Worm (Caenorhabditis elegans) whole organism, L1 larva: ENCODE results near the gene tomm-22.
"Not testable (repeated sequence)": the region's sequence is repeated elsewhere in the genome, so short reads cannot be mapped to it uniquely, and the experiment has no call there.

Experiments used
- C04F5.9 ChIP-seq: sonication (generic microtip); optimal IDR thresholded peaks from 2 replicates; lab custom pipeline; 2016; ENCODE audit warnings: missing genetic modification characterization, missing compliant biosample characterization
- C16A3.4 ChIP-seq: fragments of 150-350 bp; optimal IDR thresholded peaks from 2 replicates; lab custom pipeline; 2014; ENCODE audit warnings: missing biosample characterization, missing genetic modification characterization
- C34B4.2 ChIP-seq: sonication (generic microtip); optimal IDR thresholded peaks from 2 replicates; lab custom pipeline; 2017; ENCODE audit warnings: mild to moderate bottlenecking, missing genetic modification characterization, missing compliant biosample characterization
- F16B12.6 ChIP-seq: fragments of 150-350 bp; optimal IDR thresholded peaks from 2 replicates; lab custom pipeline; 2014; ENCODE audit warnings: missing biosample characterization, missing genetic modification characterization
- Y116A8C.19 ChIP-seq: sonication (generic microtip); optimal IDR thresholded peaks from 2 replicates; lab custom pipeline; 2016; ENCODE audit warnings: missing compliant biosample characterization, missing genetic modification characterization, borderline replicate concordance
- aha-1 ChIP-seq: fragments of 150-350 bp; optimal IDR thresholded peaks from 2 replicates; lab custom pipeline; 2014; ENCODE audit warnings: missing biosample characterization, missing genetic modification characterization
- ama-1 ChIP-seq: fragments of 150-350 bp; optimal IDR thresholded peaks from 2 replicates; lab custom pipeline; 2014
- ceh-88 ChIP-seq: fragments of 200-800 bp; sonication (Bioruptor generic); IDR thresholded peaks from 2 replicates; pipeline ENCODE4 v1.3.6; 2022; ENCODE audit warnings: missing genetic modification characterization, missing compliant biosample characterization
- ces-1 ChIP-seq: fragments of 150-350 bp; optimal IDR thresholded peaks from 2 replicates; lab custom pipeline; 2014; ENCODE audit warnings: missing biosample characterization, missing genetic modification reagents, missing genetic modification characterization
- dpl-1 ChIP-seq, 3 experiments: fragments of 150-350 bp in 2 of 3; sonication (generic microtip) in 1 of 3; optimal IDR thresholded peaks; 2 replicates each; lab custom pipeline; 2014 to 2017; ENCODE audit warnings: missing biosample characterization in 3 of 3, missing genetic modification characterization in 3 of 3, missing genetic modification reagents in 3 of 3
- efl-1 ChIP-seq, 4 experiments: fragments of 150-350 bp; optimal IDR thresholded peaks in 3 of 4; peaks in 1 of 4; 1 replicate in 1 of 4; 2 replicates in 3 of 4; lab custom pipeline; 2014; ENCODE audit warnings: missing biosample characterization in 2 of 4, missing genetic modification characterization in 2 of 4, missing genetic modification reagents in 2 of 4
- efl-3 ChIP-seq: fragments of 200-800 bp; sonication (Bioruptor generic); optimal IDR thresholded peaks from 2 replicates; lab custom pipeline; 2018; ENCODE audit warnings: mild to moderate bottlenecking, missing genetic modification characterization, missing compliant biosample characterization
- egl-13 ChIP-seq: sonication (generic microtip); optimal IDR thresholded peaks from 2 replicates; lab custom pipeline; 2016; ENCODE audit warnings: missing genotype, missing genetic modification reagents, missing genetic modification characterization, missing compliant biosample characterization
- egl-27 ChIP-seq, 2 experiments: fragments of 150-350 bp in 1 of 2; sonication (generic microtip); optimal IDR thresholded peaks; 3 replicates each; lab custom pipeline; 2017 to 2018; ENCODE audit warnings: missing biosample characterization in 2 of 2, missing genetic modification characterization in 2 of 2, missing genetic modification reagents in 2 of 2
- elt-2 ChIP-seq: sonication (generic microtip); optimal IDR thresholded peaks from 2 replicates; lab custom pipeline; 2016; ENCODE audit warnings: missing genetic modification characterization, mild to moderate bottlenecking, inconsistent platforms, missing compliant biosample characterization, missing genetic modification reagents
- ets-5 ChIP-seq: fragments of 200-800 bp; sonication (Bioruptor generic); IDR thresholded peaks from 2 replicates; pipeline ENCODE4 v1.3.6; 2022; ENCODE audit warnings: missing genetic modification characterization, missing compliant biosample characterization
- fkh-4 ChIP-seq: sonication (generic microtip); optimal IDR thresholded peaks from 2 replicates; lab custom pipeline; 2016; ENCODE audit warnings: missing compliant biosample characterization, missing genetic modification characterization, borderline replicate concordance
- hlh-17 ChIP-seq: fragments of 200-800 bp; sonication (Bioruptor generic); optimal IDR thresholded peaks from 2 replicates; lab custom pipeline; 2018; ENCODE audit warnings: missing genetic modification characterization, mild to moderate bottlenecking, missing compliant biosample characterization, moderate library complexity, borderline replicate concordance
- hpl-2 ChIP-seq: fragments of 150-350 bp; optimal IDR thresholded peaks from 2 replicates; lab custom pipeline; 2014; ENCODE audit warnings: missing biosample characterization, missing genetic modification reagents, missing genetic modification characterization
- irx-1 ChIP-seq: sonication (generic microtip); optimal IDR thresholded peaks from 2 replicates; lab custom pipeline; 2016; ENCODE audit warnings: missing genetic modification characterization, missing compliant biosample characterization
- lin-13 ChIP-seq: fragments of 150-350 bp; optimal IDR thresholded peaks from 2 replicates; lab custom pipeline; 2014; ENCODE audit warnings: missing biosample characterization, missing genetic modification reagents, missing genetic modification characterization
- lin-39 ChIP-seq: fragments of 150-350 bp; optimal IDR thresholded peaks from 2 replicates; lab custom pipeline; 2014; ENCODE audit warnings: missing biosample characterization, missing genetic modification reagents, missing genetic modification characterization
- lsy-2 ChIP-seq, 2 experiments: fragments of 150-350 bp; optimal IDR thresholded peaks; 2 replicates each; lab custom pipeline; 2014; ENCODE audit warnings: missing biosample characterization in 2 of 2, missing genetic modification characterization in 2 of 2
- nhr-28 ChIP-seq: fragments of 150-350 bp; optimal IDR thresholded peaks from 2 replicates; lab custom pipeline; 2014; ENCODE audit warnings: missing biosample characterization, missing genetic modification characterization
- nhr-71 ChIP-seq: sonication (generic microtip); optimal IDR thresholded peaks from 2 replicates; lab custom pipeline; 2016; ENCODE audit warnings: mild to moderate bottlenecking, missing genetic modification characterization, moderate library complexity, missing compliant biosample characterization
- nhr-77 ChIP-seq: fragments of 150-350 bp; optimal IDR thresholded peaks from 2 replicates; lab custom pipeline; 2014; ENCODE audit warnings: missing biosample characterization, missing genetic modification characterization
- nhr-85 ChIP-seq: sonication (generic microtip); peaks from one replicate; lab custom pipeline; 2016; ENCODE audit warnings: missing genetic modification characterization, inconsistent platforms, missing compliant biosample characterization
- pqm-1 ChIP-seq: sonication (generic microtip); optimal IDR thresholded peaks from 3 replicates; lab custom pipeline; 2017; ENCODE audit warnings: missing biosample characterization, missing genetic modification characterization
- rnt-1 ChIP-seq: sonication (generic microtip); optimal IDR thresholded peaks from 2 replicates; lab custom pipeline; 2016; ENCODE audit warnings: mild to moderate bottlenecking, missing genetic modification characterization, moderate library complexity, missing compliant biosample characterization
- skn-1 ChIP-seq: fragments of 150-350 bp; optimal IDR thresholded peaks from 2 replicates; lab custom pipeline; 2014; ENCODE audit warnings: missing biosample characterization, missing genetic modification characterization
- snpc-4 ChIP-seq: fragments of 150-350 bp; optimal IDR thresholded peaks from 2 replicates; lab custom pipeline; 2014; ENCODE audit warnings: missing biosample characterization, missing genetic modification characterization
- snu-23 ChIP-seq: sonication (generic microtip); optimal IDR thresholded peaks from 2 replicates; lab custom pipeline; 2016; ENCODE audit warnings: missing genetic modification characterization, missing compliant biosample characterization
- sox-4 ChIP-seq: sonication (generic microtip); optimal IDR thresholded peaks from 2 replicates; lab custom pipeline; 2016; ENCODE audit warnings: missing genetic modification characterization, missing compliant biosample characterization
- tbx-2 ChIP-seq: sonication (generic microtip); optimal IDR thresholded peaks from 2 replicates; lab custom pipeline; 2016; ENCODE audit warnings: missing genetic modification characterization, missing compliant biosample characterization
- unc-130 ChIP-seq: fragments of 150-350 bp; optimal IDR thresholded peaks from 2 replicates; lab custom pipeline; 2017; ENCODE audit warnings: missing biosample characterization, missing genetic modification characterization, inconsistent platforms
- vab-15 ChIP-seq: sonication (generic microtip); optimal IDR thresholded peaks from 2 replicates; lab custom pipeline; 2017; ENCODE audit warnings: missing genotype, mild to moderate bottlenecking, missing genetic modification characterization, missing compliant biosample characterization
- xbp-1 ChIP-seq: sonication (generic microtip); optimal IDR thresholded peaks from 2 replicates; lab custom pipeline; 2016; ENCODE audit warnings: missing genetic modification characterization, missing compliant biosample characterization

The tomm-22 gene

ce11 chrII:457790-458189 is 12.5 kb downstream of the tomm-22 start, which contains the start of gene gvd-1:
TSS of gene gvd-1 (minus strand) at chrII:457890.
- TF ChIP-seq ces-1 (GFP tag; lab: Kevin White, UChicago) (no peak), egl-27 (tag; optimal IDR thresholded peaks at IDR 0.05; lab: Kevin White, UChicago) (no peak), efl-3 (GFP tag; lab: Kevin White, UChicago) (no peak), fkh-4 (tag; lab: Kevin White, UChicago) (no peak), nhr-77 (tag; lab: Kevin White, UChicago) (no peak), pqm-1 (no peak), ama-1 (lab: Kevin White, UChicago) (no peak), nhr-71 (no peak), nhr-28 (no peak), Y116A8C.19 (tag; lab: Kevin White, UChicago) (no peak), rnt-1 (tag; lab: Kevin White, UChicago) (no peak), unc-130 (no peak), snu-23 (GFP tag; lab: Kevin White, UChicago) (no peak), nhr-85 (tag; lab: Kevin White, UChicago) (peak; percentile 63), egl-13 (no peak), lsy-2 (tag; optimal IDR thresholded peaks at IDR 0.05; lab: Kevin White, UChicago) (peak in 1 of 2 experiments; percentile 10)

- TF ChIP-seq skn-1 (no peak), lin-13 (peak; percentile 52), lsy-2 (tag; optimal IDR thresholded peaks at IDR 0.05; lab: Kevin White, UChicago) (peak; percentile 65 to 83)
These were observed 13.9 kb downstream of the tomm-22 start for ce11 chrII:456371-456770.

ce11 chrII:454646-455045 is 15.6 kb downstream of the tomm-22 start, which contains the start of gene W10D9.1:
TSS of gene W10D9.1 (plus strand) at chrII:454946.
- not testable (repeated sequence) for TF ChIP-seq ets-5 (GFP tag; lab: Robert Waterston, UW); lin-13; vab-15

ce11 chrII:441102-441501 is 29.2 kb downstream of the tomm-22 start, which contains the start of gene C24H12.1:
TSS of gene C24H12.1 (plus strand) at chrII:441402.
- TF ChIP-seq F16B12.6; lin-39 (tag; lab: Kevin White, UChicago); C34B4.2 (tag; lab: Kevin White, UChicago): not testable (repeated sequence)

ce11 chrII:437279-437678 is 33.0 kb downstream of the tomm-22 start:
- TF ChIP-seq aha-1 (tag; lab: Kevin White, UChicago) (no peak), snpc-4 (tag; lab: Kevin White, UChicago) (no peak), irx-1 (tag; lab: Kevin White, UChicago) (no peak), nhr-28 (no peak), vab-15 (no peak), ces-1 (GFP tag; lab: Kevin White, UChicago) (no peak), rnt-1 (tag; lab: Kevin White, UChicago) (no peak), tbx-2 (no peak), ceh-88 (GFP tag; lab: Robert Waterston, UW) (no peak)

- no peak for TF ChIP-seq hpl-2
These were observed 47.2 kb downstream of the tomm-22 start, which contains the start of gene C24H12.8 for ce11 chrII:423086-423485. TSS of gene C24H12.8 (minus strand) at chrII:423186.

- TF ChIP-seq C04F5.9 (tag; lab: Kevin White, UChicago) (no peak), elt-2 (tag; lab: Kevin White, UChicago) (no peak), xbp-1 (no peak), hpl-2 (no peak), efl-1 (optimal IDR thresholded peaks at IDR 0.05; lab: Kevin White, UChicago) (no peak), efl-1 (GFP tag; optimal IDR thresholded peaks at IDR 0.05 in 1 of 2; lab: Kevin White, UChicago) (no peak), sox-4 (tag; lab: Kevin White, UChicago) (no peak), hlh-17 (GFP tag; lab: Kevin White, UChicago) (no peak), C16A3.4 (tag; lab: Kevin White, UChicago) (no peak), dpl-1 (GFP tag; optimal IDR thresholded peaks at IDR 0.05; lab: Kevin White, UChicago) (no peak)
These were observed 51.5 kb downstream of the tomm-22 start, which contains the start of gene C24H12.6 for ce11 chrII:418782-419181. TSS of gene C24H12.6 (minus strand) at chrII:418882.
